Worm (Caenorhabditis elegans) whole organism, L1 larva: Measurements from ENCODE around the gene comt-1.

Source experiments
- egl-27 ChIP-seq, 2 experiments: fragments of 150-350 bp in 1 of 2; sonication (generic microtip); optimal IDR thresholded peaks; 3 replicates each; lab custom pipeline; 2017 to 2018; ENCODE audit warnings: missing biosample characterization in 2 of 2, missing genetic modification characterization in 2 of 2, missing genetic modification reagents in 2 of 2
- mef-2 ChIP-seq: fragments of 150-350 bp; optimal IDR thresholded peaks from 2 replicates; lab custom pipeline; 2014; ENCODE audit warnings: missing biosample characterization, missing genetic modification characterization

DNA sequence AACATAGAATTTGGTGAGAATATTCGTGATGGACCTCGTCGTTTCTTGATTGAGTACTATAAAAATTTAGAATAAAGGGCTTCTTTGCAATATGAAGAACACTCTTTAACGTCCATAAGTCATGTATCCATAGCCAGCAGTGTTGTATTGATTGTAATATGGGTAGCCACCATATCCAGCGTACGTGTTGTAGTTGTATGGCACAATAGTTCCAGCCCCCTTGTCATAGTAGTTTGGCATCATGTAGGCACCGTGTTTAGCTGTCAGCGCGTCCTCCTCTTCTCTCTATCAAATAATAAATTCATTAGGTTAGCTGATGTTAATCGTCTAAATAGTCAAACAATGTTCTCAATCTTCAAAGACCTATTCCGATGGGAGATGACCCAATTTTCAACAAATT, 11.0 kb upstream of the comt-1 start:
- TF ChIP-seq egl-27 (tag; optimal IDR thresholded peaks at IDR 0.05; lab: Kevin White, UChicago), result no peak
- TF ChIP-seq mef-2 (tag; lab: Kevin White, UChicago), result no peak
